Worm (Caenorhabditis elegans) whole organism, L4 larva: ENCODE measurements around the gene F58A4.1.

Experiments used
- nhr-28 ChIP-seq: fragments of 150-350 bp; optimal IDR thresholded peaks from 2 replicates; lab custom pipeline; 2014; ENCODE audit warnings: missing biosample characterization, missing genetic modification characterization
- spr-1 ChIP-seq: sonication (generic microtip); optimal IDR thresholded peaks from 2 replicates; lab custom pipeline; 2016; ENCODE audit warnings: mild to moderate bottlenecking, missing genetic modification characterization, missing compliant biosample characterization
- unc-39 ChIP-seq: sonication (generic microtip); optimal IDR thresholded peaks from 2 replicates; lab custom pipeline; 2017; ENCODE audit warnings: missing biosample characterization, missing genetic modification characterization

ce11 chrIII:9595563-9595962, 2.7 kb upstream of the F58A4.1 start, which contains the start of gene rom-2:
- TF ChIP-seq spr-1 (tag; lab: Kevin White, UChicago), result no peak
- no peak for TF ChIP-seq unc-39
- no peak for TF ChIP-seq nhr-28 (tag; lab: Kevin White, UChicago)
